Worm (Caenorhabditis elegans) whole organism, L1 larva: ENCODE data around the gene emg-1.

Experiments
- blmp-1 ChIP-seq: fragments of 150-350 bp; optimal IDR thresholded peaks from 2 replicates; lab custom pipeline; 2014; ENCODE audit warnings: missing biosample characterization, missing genetic modification characterization
- dpl-1 ChIP-seq, 3 experiments: fragments of 150-350 bp in 2 of 3; sonication (generic microtip) in 1 of 3; optimal IDR thresholded peaks; 2 replicates each; lab custom pipeline; 2014 to 2017; ENCODE audit warnings: missing biosample characterization in 3 of 3, missing genetic modification characterization in 3 of 3, missing genetic modification reagents in 3 of 3
- efl-1 ChIP-seq, 4 experiments: fragments of 150-350 bp; optimal IDR thresholded peaks in 3 of 4; peaks in 1 of 4; 1 replicate in 1 of 4; 2 replicates in 3 of 4; lab custom pipeline; 2014; ENCODE audit warnings: missing biosample characterization in 2 of 4, missing genetic modification characterization in 2 of 4, missing genetic modification reagents in 2 of 4
- elt-2 ChIP-seq: sonication (generic microtip); optimal IDR thresholded peaks from 2 replicates; lab custom pipeline; 2016; ENCODE audit warnings: missing genetic modification characterization, mild to moderate bottlenecking, inconsistent platforms, missing compliant biosample characterization, missing genetic modification reagents
- elt-3 ChIP-seq, 6 experiments: fragments of 150-350 bp in 1 of 6; sonication (generic microtip); optimal IDR thresholded peaks; 2 replicates each; lab custom pipeline; 2017 to 2018; ENCODE audit warnings: missing biosample characterization in 6 of 6, missing genetic modification characterization in 6 of 6, inconsistent platforms in 1 of 6
- fkh-8 ChIP-seq: sonication (generic microtip); optimal IDR thresholded peaks from 2 replicates; lab custom pipeline; 2016; ENCODE audit warnings: mild to moderate bottlenecking, missing genetic modification characterization, missing compliant biosample characterization
- lin-15B ChIP-seq: fragments of 150-350 bp; sonication (generic microtip); optimal IDR thresholded peaks from 3 replicates; lab custom pipeline; 2014; ENCODE audit warnings: missing biosample characterization, missing genetic modification characterization
- lin-35 ChIP-seq, 2 experiments: fragments of 150-350 bp; optimal IDR thresholded peaks; 2 replicates each; lab custom pipeline; 2014; ENCODE audit warnings: missing biosample characterization in 2 of 2, missing genetic modification characterization in 2 of 2, missing genetic modification reagents in 2 of 2
- lin-39 ChIP-seq: fragments of 150-350 bp; optimal IDR thresholded peaks from 2 replicates; lab custom pipeline; 2014; ENCODE audit warnings: missing biosample characterization, missing genetic modification reagents, missing genetic modification characterization
- lir-3 ChIP-seq: sonication (generic microtip); optimal IDR thresholded peaks from 2 replicates; lab custom pipeline; 2016; ENCODE audit warnings: mild to moderate bottlenecking, missing genetic modification characterization, moderate library complexity, missing compliant biosample characterization; ENCODE audit not compliant: poor library complexity
- nhr-47 ChIP-seq: sonication (generic microtip); optimal IDR thresholded peaks from 2 replicates; lab custom pipeline; 2016; ENCODE audit warnings: mild to moderate bottlenecking, missing genetic modification characterization, moderate library complexity, missing compliant biosample characterization
- sup-37 ChIP-seq: fragments of 200-800 bp; sonication (Bioruptor generic); optimal IDR thresholded peaks from 2 replicates; lab custom pipeline; 2018; ENCODE audit warnings: mild to moderate bottlenecking, missing genetic modification characterization, missing compliant biosample characterization

DNA sequence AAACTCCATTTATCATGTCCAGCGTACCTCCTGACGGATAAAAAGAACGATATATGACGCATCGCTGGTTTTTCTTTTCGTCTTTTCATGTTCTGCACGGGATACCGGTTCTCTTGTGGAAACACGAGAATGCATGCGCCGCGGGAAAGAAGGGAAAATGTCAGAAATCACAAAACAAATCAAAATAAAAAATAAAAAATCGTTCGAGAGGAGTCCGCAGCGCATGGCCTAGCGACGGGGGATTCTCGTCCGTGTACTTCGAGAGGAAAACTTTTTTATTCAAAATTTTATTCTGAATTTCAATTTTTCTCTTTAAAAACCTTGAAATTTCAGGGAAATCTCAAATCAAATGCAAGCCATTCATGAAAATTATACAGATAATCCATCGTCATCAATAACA is 28.1 kb upstream of the emg-1 start, which contains the start of the genes lron-10 and hpr-9:
- TF ChIP-seq elt-3 (tag; optimal IDR thresholded peaks at IDR 0.05; lab: Kevin White, UChicago) (peak in 2 of 6 experiments; percentile 73 to 85), sup-37 (GFP tag; lab: Kevin White, UChicago) (peak; percentile 47), dpl-1 (GFP tag; optimal IDR thresholded peaks at IDR 0.05; lab: Kevin White, UChicago) (peak; percentile 76 to 85 (median 82)), fkh-8 (tag; lab: Kevin White, UChicago) (peak; percentile 81), blmp-1 (tag; lab: Kevin White, UChicago) (peak; percentile 91), nhr-47 (tag; lab: Kevin White, UChicago) (peak; percentile 94), elt-2 (tag; lab: Kevin White, UChicago) (peak; percentile 70), efl-1 (optimal IDR thresholded peaks at IDR 0.05; lab: Kevin White, UChicago) (peak; percentile 74 to 84), efl-1 (GFP tag; optimal IDR thresholded peaks at IDR 0.05 in 1 of 2; lab: Kevin White, UChicago) (peak; percentile 85 to 98), lin-35 (GFP tag; optimal IDR thresholded peaks at IDR 0.05; lab: Kevin White, UChicago) (peak; percentile 78 to 90), lir-3 (tag; lab: Kevin White, UChicago) (peak; percentile 97), lin-15B (peak; percentile 27), lin-39 (tag; lab: Kevin White, UChicago) (peak; percentile 58)
